Fruit fly (Drosophila melanogaster): ENCODE results near the gene Bcat.
A peak's percentile ranks its signal among the peaks of the same experiment; 100 is the strongest.

Bcat gene

dm6 chrX:13392041-13392353 is 4.7 kb upstream of the Bcat start:
- TF ChIP-seq EcR (GFP tag; optimal IDR thresholded peaks at IDR 0.05): no peak
- no peak for TF ChIP-seq psq (optimal IDR thresholded peaks at IDR 0.05)
- TF ChIP-seq pan (optimal IDR thresholded peaks at IDR 0.05): no peak
- no peak for TF ChIP-seq usp (GFP tag; optimal IDR thresholded peaks at IDR 0.05)
- TF ChIP-seq CG8478 (optimal IDR thresholded peaks at IDR 0.05): no peak
- no peak for TF ChIP-seq Dll (optimal IDR thresholded peaks at IDR 0.05)

dm6 chrX:13392764-13393163 is 3.9 kb upstream of the Bcat start:
- no peak for TF ChIP-seq Dll (optimal IDR thresholded peaks at IDR 0.05)
- no peak for TF ChIP-seq EcR (GFP tag; optimal IDR thresholded peaks at IDR 0.05)
- TF ChIP-seq usp (GFP tag; optimal IDR thresholded peaks at IDR 0.05): no peak
- no peak for TF ChIP-seq psq (optimal IDR thresholded peaks at IDR 0.05)
- no peak for TF ChIP-seq CG8478 (optimal IDR thresholded peaks at IDR 0.05)
- TF ChIP-seq pan (optimal IDR thresholded peaks at IDR 0.05): no peak

- no peak for TF ChIP-seq pan (optimal IDR thresholded peaks at IDR 0.05)
- TF ChIP-seq EcR (GFP tag; optimal IDR thresholded peaks at IDR 0.05): peak in 1 of 2 experiments; percentile 58
Measured at dm6 chrX:13394343-13394742, 2.4 kb upstream of the Bcat start.

- TF ChIP-seq psq (optimal IDR thresholded peaks at IDR 0.05): no peak
- TF ChIP-seq Dll (optimal IDR thresholded peaks at IDR 0.05): no peak
- TF ChIP-seq usp (GFP tag; optimal IDR thresholded peaks at IDR 0.05): no peak
- TF ChIP-seq CG8478 (optimal IDR thresholded peaks at IDR 0.05): no peak
- TF ChIP-seq EcR (GFP tag; optimal IDR thresholded peaks at IDR 0.05): no peak
- no peak for TF ChIP-seq pan (optimal IDR thresholded peaks at IDR 0.05)
Measured at dm6 chrX:13395020-13395419, 1.7 kb upstream of the Bcat start.

- no peak for TF ChIP-seq CG8478 (optimal IDR thresholded peaks at IDR 0.05)
- TF ChIP-seq EcR (GFP tag; optimal IDR thresholded peaks at IDR 0.05): no peak
- TF ChIP-seq usp (GFP tag; optimal IDR thresholded peaks at IDR 0.05): no peak
- no peak for TF ChIP-seq pan (optimal IDR thresholded peaks at IDR 0.05)
Measured at dm6 chrX:13395988-13396377, 716 bp upstream of the Bcat start.

- no peak for TF ChIP-seq usp (GFP tag; optimal IDR thresholded peaks at IDR 0.05)
- TF ChIP-seq CG8478 (optimal IDR thresholded peaks at IDR 0.05): no peak
- no peak for TF ChIP-seq EcR (GFP tag; optimal IDR thresholded peaks at IDR 0.05)
- TF ChIP-seq psq (optimal IDR thresholded peaks at IDR 0.05): no peak
- TF ChIP-seq pan (optimal IDR thresholded peaks at IDR 0.05): no peak
- no peak for TF ChIP-seq Dll (optimal IDR thresholded peaks at IDR 0.05)
Measured at dm6 chrX:13397610-13398009, 911 bp downstream of the Bcat start.

- TF ChIP-seq Dll (optimal IDR thresholded peaks at IDR 0.05): no peak
- TF ChIP-seq EcR (GFP tag; optimal IDR thresholded peaks at IDR 0.05): no peak
- no peak for TF ChIP-seq CG8478 (optimal IDR thresholded peaks at IDR 0.05)
- TF ChIP-seq psq (optimal IDR thresholded peaks at IDR 0.05): no peak
- no peak for TF ChIP-seq pan (optimal IDR thresholded peaks at IDR 0.05)
- TF ChIP-seq usp (GFP tag; optimal IDR thresholded peaks at IDR 0.05): no peak
Measured at dm6 chrX:13401245-13401644, 4.5 kb downstream of the Bcat start.

dm6 chrX:13402763-13403162 is 6.1 kb downstream of the Bcat start, which contains the start of gene CG12725:
TSS of gene CG12725 (minus strand) at chrX:13402863.
- TF ChIP-seq CG8478 (optimal IDR thresholded peaks at IDR 0.05) (no peak), psq (optimal IDR thresholded peaks at IDR 0.05) (no peak), pan (optimal IDR thresholded peaks at IDR 0.05) (no peak), EcR (GFP tag; optimal IDR thresholded peaks at IDR 0.05) (no peak), Dll (optimal IDR thresholded peaks at IDR 0.05) (no peak), usp (GFP tag; optimal IDR thresholded peaks at IDR 0.05) (no peak)

dm6 chrX:13403553-13403952 is 6.9 kb downstream of the Bcat start:
- TF ChIP-seq usp (GFP tag; optimal IDR thresholded peaks at IDR 0.05) (no peak), CG8478 (optimal IDR thresholded peaks at IDR 0.05) (no peak), Dll (optimal IDR thresholded peaks at IDR 0.05) (no peak), pan (optimal IDR thresholded peaks at IDR 0.05) (no peak), EcR (GFP tag; optimal IDR thresholded peaks at IDR 0.05) (no peak), psq (optimal IDR thresholded peaks at IDR 0.05) (no peak)

dm6 chrX:13403962-13404830 is 7.5 kb downstream of the Bcat start, which contains the start of gene GstT4:
TSS of gene GstT4 (plus strand) at chrX:13404749.
- TF ChIP-seq Dll (optimal IDR thresholded peaks at IDR 0.05) (no peak), pan (optimal IDR thresholded peaks at IDR 0.05) (no peak), usp (GFP tag; optimal IDR thresholded peaks at IDR 0.05) (no peak), EcR (GFP tag; optimal IDR thresholded peaks at IDR 0.05) (no peak), psq (optimal IDR thresholded peaks at IDR 0.05) (no peak), CG8478 (optimal IDR thresholded peaks at IDR 0.05) (no peak)

- TF ChIP-seq psq (optimal IDR thresholded peaks at IDR 0.05): no peak
- no peak for TF ChIP-seq CG8478 (optimal IDR thresholded peaks at IDR 0.05)
- no peak for TF ChIP-seq EcR (GFP tag; optimal IDR thresholded peaks at IDR 0.05)
- no peak for TF ChIP-seq pan (optimal IDR thresholded peaks at IDR 0.05)
- no peak for TF ChIP-seq Dll (optimal IDR thresholded peaks at IDR 0.05)
- no peak for TF ChIP-seq usp (GFP tag; optimal IDR thresholded peaks at IDR 0.05)
Measured at dm6 chrX:13406293-13406692, 9.6 kb downstream of the Bcat start.

- TF ChIP-seq Dll (optimal IDR thresholded peaks at IDR 0.05) (no peak), usp (GFP tag; optimal IDR thresholded peaks at IDR 0.05) (no peak), EcR (GFP tag; optimal IDR thresholded peaks at IDR 0.05) (no peak), pan (optimal IDR thresholded peaks at IDR 0.05) (no peak), CG8478 (optimal IDR thresholded peaks at IDR 0.05) (no peak), psq (optimal IDR thresholded peaks at IDR 0.05) (no peak)
Measured at dm6 chrX:13407673-13408072, 11.0 kb downstream of the Bcat start.

- TF ChIP-seq psq (optimal IDR thresholded peaks at IDR 0.05): no peak
- no peak for TF ChIP-seq EcR (GFP tag; optimal IDR thresholded peaks at IDR 0.05)
- TF ChIP-seq usp (GFP tag; optimal IDR thresholded peaks at IDR 0.05): no peak
- no peak for TF ChIP-seq CG8478 (optimal IDR thresholded peaks at IDR 0.05)
- no peak for TF ChIP-seq pan (optimal IDR thresholded peaks at IDR 0.05)
- TF ChIP-seq Dll (optimal IDR thresholded peaks at IDR 0.05): no peak
Measured at dm6 chrX:13410887-13411286, 14.2 kb downstream of the Bcat start.

All from whole organism.